Fruit fly (Drosophila melanogaster) whole organism, pupa: ENCODE results near the gene GstD8.
A peak's percentile ranks its signal among the peaks of the same experiment; 100 is the strongest.

Experiments used
- CG10348 ChIP-seq: fragments of 200-800 bp; sonication (Bioruptor generic); IDR thresholded peaks from 2 replicates; pipeline ENCODE4 v1.3.6; 2022; ENCODE audit warnings: missing biosample characterization, missing genetic modification characterization
- CG12605 ChIP-seq: fragments of 200-800 bp; sonication (Bioruptor generic); IDR thresholded peaks from 2 replicates; pipeline ENCODE4 v1.3.6; 2022; ENCODE audit warnings: missing biosample characterization, missing genetic modification characterization
- CG13204 ChIP-seq: fragments of 200-800 bp; sonication (Bioruptor generic); optimal IDR thresholded peaks from 2 replicates; lab custom pipeline; 2018; ENCODE audit warnings: missing biosample characterization, mild to moderate bottlenecking, missing genetic modification characterization, moderate library complexity
- CG14655 ChIP-seq: fragments of 200-800 bp; sonication (Bioruptor generic); optimal IDR thresholded peaks from 3 replicates; lab custom pipeline; 2017; ENCODE audit warnings: mild to moderate bottlenecking, missing biosample characterization, missing genetic modification reagents, missing genetic modification characterization
- CG15710 ChIP-seq: fragments of 200-800 bp; sonication (Bioruptor generic); optimal IDR thresholded peaks from 2 replicates; lab custom pipeline; 2018; ENCODE audit warnings: missing biosample characterization, mild to moderate bottlenecking, missing genetic modification characterization, moderate library complexity
- CG17806 ChIP-seq: fragments of 200-800 bp; sonication (Bioruptor generic); optimal IDR thresholded peaks from 2 replicates; lab custom pipeline; 2018; ENCODE audit warnings: missing biosample characterization, mild to moderate bottlenecking, missing genetic modification characterization, moderate library complexity
- CG32121 ChIP-seq: fragments of 200-800 bp; sonication (Bioruptor generic); IDR thresholded peaks from 2 replicates; pipeline ENCODE4 v1.3.6; 2022; ENCODE audit warnings: missing biosample characterization, missing genetic modification characterization
- CG34367 ChIP-seq: fragments of 200-800 bp; sonication (Bioruptor generic); optimal IDR thresholded peaks from 2 replicates; lab custom pipeline; 2018; ENCODE audit warnings: missing biosample characterization, mild to moderate bottlenecking, missing genetic modification characterization
- CG4496 ChIP-seq: fragments of 200-800 bp; sonication (Bioruptor generic); IDR thresholded peaks from 3 replicates; pipeline ENCODE4 v1.3.6; 2022; ENCODE audit warnings: missing biosample characterization, missing genetic modification characterization
- CG8159 ChIP-seq: fragments of 200-800 bp; sonication (Bioruptor generic); optimal IDR thresholded peaks from 3 replicates; lab custom pipeline; 2018; ENCODE audit warnings: missing biosample characterization, mild to moderate bottlenecking, missing genetic modification characterization, moderate library complexity
- CG8301 ChIP-seq: fragments of 200-800 bp; sonication (Bioruptor generic); optimal IDR thresholded peaks from 2 replicates; lab custom pipeline; 2018; ENCODE audit warnings: missing biosample characterization, mild to moderate bottlenecking, missing genetic modification characterization
- D1 ChIP-seq: fragments of 200-800 bp; sonication (Bioruptor generic); optimal IDR thresholded peaks from 2 replicates; lab custom pipeline; 2018; ENCODE audit warnings: missing biosample characterization, mild to moderate bottlenecking, missing genetic modification characterization, moderate library complexity
- EcR ChIP-seq: fragments of 200-800 bp; sonication (Bioruptor generic); optimal IDR thresholded peaks from 3 replicates; lab custom pipeline; 2019; ENCODE audit warnings: missing biosample characterization, missing genetic modification characterization, mild to moderate bottlenecking, moderate library complexity, missing genetic modification reagents
- Ets98B ChIP-seq: fragments of 200-800 bp; sonication (Bioruptor generic); IDR thresholded peaks from 2 replicates; pipeline ENCODE4 v1.3.6; 2022; ENCODE audit warnings: missing biosample characterization, missing genetic modification characterization
- Pif1A ChIP-seq: fragments of 200-800 bp; sonication (Bioruptor generic); optimal IDR thresholded peaks from 3 replicates; lab custom pipeline; 2016; ENCODE audit warnings: missing biosample characterization, missing genetic modification characterization
- Pif1B ChIP-seq: fragments of 200-800 bp; sonication (Bioruptor generic); optimal IDR thresholded peaks from 3 replicates; lab custom pipeline; 2016; ENCODE audit warnings: missing biosample characterization, missing genetic modification characterization
- Snoo ChIP-seq: fragments of 200-800 bp; sonication (Bioruptor generic); optimal IDR thresholded peaks from 3 replicates; lab custom pipeline; 2017; ENCODE audit warnings: missing biosample characterization, mild to moderate bottlenecking, missing genetic modification characterization, inconsistent platforms
- fd96Ca ChIP-seq: fragments of 200-800 bp; sonication (Bioruptor generic); IDR thresholded peaks from 3 replicates; pipeline ENCODE4 v1.3.6; 2022; ENCODE audit warnings: missing biosample characterization, missing genetic modification characterization
- gl ChIP-seq: fragments of 200-800 bp; sonication (Bioruptor generic); optimal IDR thresholded peaks from 2 replicates; lab custom pipeline; 2018; ENCODE audit warnings: missing biosample characterization, mild to moderate bottlenecking, missing genetic modification characterization
- rn ChIP-seq: fragments of 200-800 bp; sonication (Bioruptor generic); IDR thresholded peaks from 2 replicates; pipeline ENCODE4 v1.3.6; 2022; ENCODE audit warnings: missing biosample characterization, missing genetic modification characterization

GstD8 gene

dm6 chr3R:12382563-12382962, 2.8 kb downstream of the GstD8 start, which contains the start of gene CG10035:
CG10035 (minus strand) TSS chr3R:12382691.
- TF ChIP-seq CG15710 (tag; lab: Kevin White, UChicago) (no peak), CG17806 (tag; lab: Kevin White, UChicago) (no peak), CG10348 (GFP tag; lab: Robert Waterston, UW) (no peak), D1 (tag; lab: Kevin White, UChicago) (no peak), CG34367 (no peak), gl (tag; lab: Kevin White, UChicago) (no peak), fd96Ca (GFP tag; lab: Robert Waterston, UW) (no peak), CG12605 (GFP tag; lab: Robert Waterston, UW) (no peak), rn (GFP tag; lab: Robert Waterston, UW) (no peak), Pif1B (GFP tag; lab: Kevin White, UChicago) (no peak), CG4496 (GFP tag; lab: Robert Waterston, UW) (no peak), CG14655 (GFP tag; lab: Kevin White, UChicago) (no peak), Snoo (tag; lab: Kevin White, UChicago) (no peak)
- TF ChIP-seq, all 21 proteins: peak for 0

- TF ChIP-seq CG32121 (GFP tag; lab: Robert Waterston, UW), result no peak
- no peak for TF ChIP-seq CG8159
- TF ChIP-seq Pif1B (GFP tag; lab: Kevin White, UChicago), result no peak
- no peak for TF ChIP-seq CG4496 (GFP tag; lab: Robert Waterston, UW)
- TF ChIP-seq CG13204 (GFP tag; lab: Kevin White, UChicago), result no peak
- TF ChIP-seq CG15710 (tag; lab: Kevin White, UChicago), result no peak
- no peak for TF ChIP-seq Pif1A (GFP tag; lab: Kevin White, UChicago)
- no peak for TF ChIP-seq D1 (tag; lab: Kevin White, UChicago)
- no peak for TF ChIP-seq Ets98B (GFP tag; lab: Robert Waterston, UW)
- no peak for TF ChIP-seq CG17806 (tag; lab: Kevin White, UChicago)
- TF ChIP-seq Snoo (tag; lab: Kevin White, UChicago), result no peak
- TF ChIP-seq rn (GFP tag; lab: Robert Waterston, UW), result no peak
- TF ChIP-seq EcR (GFP tag; lab: Kevin White, UChicago), result no peak
Observed at dm6 chr3R:12383036-12383435, 3.2 kb downstream of the GstD8 start, which contains the start of gene GstD11. GstD11 (plus strand) TSS chr3R:12383336.

dm6 chr3R:12383784-12384183, 4.0 kb downstream of the GstD8 start:
- TF ChIP-seq CG34367 (no peak), rn (GFP tag; lab: Robert Waterston, UW) (no peak), CG8301 (no peak), CG12605 (GFP tag; lab: Robert Waterston, UW) (no peak), CG17806 (tag; lab: Kevin White, UChicago) (no peak), D1 (tag; lab: Kevin White, UChicago) (peak; percentile 71), fd96Ca (GFP tag; lab: Robert Waterston, UW) (no peak)

- TF ChIP-seq Ets98B (GFP tag; lab: Robert Waterston, UW) (peak; percentile 12; the same call in 1 of the 2 replicates), CG4496 (GFP tag; lab: Robert Waterston, UW) (peak; percentile 84), EcR (GFP tag; lab: Kevin White, UChicago) (no peak)
Observed at dm6 chr3R:12384274-12384673, 4.5 kb downstream of the GstD8 start.

- TF ChIP-seq CG12605 (GFP tag; lab: Robert Waterston, UW) (no peak), Snoo (tag; lab: Kevin White, UChicago) (no peak), CG13204 (GFP tag; lab: Kevin White, UChicago) (no peak), EcR (GFP tag; lab: Kevin White, UChicago) (no peak), Ets98B (GFP tag; lab: Robert Waterston, UW) (no peak), CG15710 (tag; lab: Kevin White, UChicago) (no peak), CG8159 (no peak), gl (tag; lab: Kevin White, UChicago) (no peak), rn (GFP tag; lab: Robert Waterston, UW) (no peak), CG8301 (no peak), fd96Ca (GFP tag; lab: Robert Waterston, UW) (no peak), CG34367 (no peak), CG10348 (GFP tag; lab: Robert Waterston, UW) (no peak), CG17806 (tag; lab: Kevin White, UChicago) (no peak)
Observed at dm6 chr3R:12385949-12386348, 6.1 kb downstream of the GstD8 start, which contains the start of gene Sol1. Sol1 (plus strand) TSS chr3R:12386249.

dm6 chr3R:12386965-12387364, 7.2 kb downstream of the GstD8 start, which contains the start of gene CG33098:
CG33098 (plus strand) TSS chr3R:12387188.
- TF ChIP-seq CG34367, result no peak
- TF ChIP-seq Snoo (tag; lab: Kevin White, UChicago), result no peak
- no peak for TF ChIP-seq Pif1A (GFP tag; lab: Kevin White, UChicago)
- TF ChIP-seq CG10348 (GFP tag; lab: Robert Waterston, UW), result no peak
- TF ChIP-seq CG14655 (GFP tag; lab: Kevin White, UChicago), result no peak
- no peak for TF ChIP-seq CG8301
- TF ChIP-seq D1 (tag; lab: Kevin White, UChicago), result no peak
- no peak for TF ChIP-seq gl (tag; lab: Kevin White, UChicago)
- TF ChIP-seq EcR (GFP tag; lab: Kevin White, UChicago), result no peak
- no peak for TF ChIP-seq CG4496 (GFP tag; lab: Robert Waterston, UW)
- no peak for TF ChIP-seq fd96Ca (GFP tag; lab: Robert Waterston, UW)
- no peak for TF ChIP-seq CG12605 (GFP tag; lab: Robert Waterston, UW)
- TF ChIP-seq CG15710 (tag; lab: Kevin White, UChicago), result no peak
- no peak for TF ChIP-seq CG17806 (tag; lab: Kevin White, UChicago)
- TF ChIP-seq CG32121 (GFP tag; lab: Robert Waterston, UW), result no peak
- no peak for TF ChIP-seq CG13204 (GFP tag; lab: Kevin White, UChicago)
- TF ChIP-seq CG8159, result no peak
- TF ChIP-seq, all 21 proteins: peak for 0
